Fruit fly (Drosophila melanogaster) whole organism, adult: ENCODE results near the gene C3G.

Experiments used
- CG11617 ChIP-seq: fragments of 200-800 bp; sonication (Bioruptor generic); optimal IDR thresholded peaks from 2 replicates; lab custom pipeline; 2017; ENCODE audit warnings: mild to moderate bottlenecking, missing biosample characterization, missing genetic modification reagents, missing genetic modification characterization
- CG12768 ChIP-seq: fragments of 200-800 bp; sonication (Bioruptor generic); optimal IDR thresholded peaks from 2 replicates; lab custom pipeline; 2017; ENCODE audit warnings: missing biosample characterization, missing genetic modification characterization, mild to moderate bottlenecking, moderate library complexity, missing genetic modification reagents
- CG14711 ChIP-seq: fragments of 200-800 bp; sonication (Bioruptor generic); optimal IDR thresholded peaks from 2 replicates; lab custom pipeline; 2018; ENCODE audit warnings: missing biosample characterization, mild to moderate bottlenecking, missing genetic modification characterization, moderate library complexity
- CG1620 ChIP-seq: fragments of 200-800 bp; sonication (Bioruptor generic); optimal IDR thresholded peaks from 2 replicates; lab custom pipeline; 2016; ENCODE audit warnings: missing biosample characterization, missing genetic modification characterization
- CG33017 ChIP-seq: fragments of 200-800 bp; sonication (Bioruptor generic); optimal IDR thresholded peaks from 2 replicates; lab custom pipeline; 2018; ENCODE audit warnings: missing biosample characterization, mild to moderate bottlenecking, missing genetic modification characterization, moderate library complexity
- CG5204 ChIP-seq: fragments of 200-800 bp; sonication (Bioruptor generic); optimal IDR thresholded peaks from 2 replicates; lab custom pipeline; 2016; ENCODE audit warnings: missing biosample characterization, missing genetic modification characterization
- CG7045 ChIP-seq: fragments of 200-800 bp; sonication (Bioruptor generic); optimal IDR thresholded peaks from 2 replicates; lab custom pipeline; 2017; ENCODE audit warnings: missing biosample characterization, mild to moderate bottlenecking, missing genetic modification characterization
- CG7101 ChIP-seq: fragments of 200-800 bp; sonication (Bioruptor generic); optimal IDR thresholded peaks from 2 replicates; lab custom pipeline; 2018; ENCODE audit warnings: missing biosample characterization, mild to moderate bottlenecking, missing genetic modification characterization, moderate library complexity
- Clk ChIP-seq: fragments of 200-800 bp; sonication (Bioruptor generic); optimal IDR thresholded peaks from 2 replicates; lab custom pipeline; 2017; ENCODE audit warnings: missing biosample characterization, missing genetic modification characterization
- Crg-1 ChIP-seq: fragments of 200-800 bp; sonication (Bioruptor generic); optimal IDR thresholded peaks from 2 replicates; lab custom pipeline; 2016; ENCODE audit warnings: missing biosample characterization, missing genetic modification characterization
- Hr96 ChIP-seq: fragments of 200-800 bp; sonication (Bioruptor generic); optimal IDR thresholded peaks from 2 replicates; lab custom pipeline; 2016; ENCODE audit warnings: missing biosample characterization, missing genetic modification characterization
- Mnt ChIP-seq: fragments of 200-800 bp; sonication (Bioruptor generic); optimal IDR thresholded peaks from 2 replicates; lab custom pipeline; 2016; ENCODE audit warnings: missing biosample characterization, mild to moderate bottlenecking, missing genetic modification characterization
- bab1 ChIP-seq: fragments of 200-800 bp; sonication (Bioruptor generic); optimal IDR thresholded peaks from 3 replicates; lab custom pipeline; 2019; ENCODE audit warnings: missing biosample characterization, mild to moderate bottlenecking, missing genetic modification characterization, moderate library complexity
- cic ChIP-seq: fragments of 200-800 bp; sonication (Bioruptor generic); optimal IDR thresholded peaks from 2 replicates; lab custom pipeline; 2017; ENCODE audit warnings: missing biosample characterization, mild to moderate bottlenecking, missing genetic modification characterization, moderate library complexity
- cnc ChIP-seq, 2 experiments: fragments of >200 bp; optimal IDR thresholded peaks; 2 replicates each; lab custom pipeline; 2017
- kay ChIP-seq: fragments of 200-800 bp; sonication (Bioruptor generic); peaks from one replicate; lab custom pipeline; 2016; ENCODE audit warnings: missing biosample characterization, missing genetic modification characterization, borderline replicate concordance
- ovo ChIP-seq: fragments of 200-800 bp; sonication (Bioruptor generic); optimal IDR thresholded peaks from 2 replicates; lab custom pipeline; 2016; ENCODE audit warnings: missing biosample characterization, missing genetic modification characterization
- pad ChIP-seq: fragments of 200-800 bp; sonication (Bioruptor generic); optimal IDR thresholded peaks from 3 replicates; lab custom pipeline; 2017; ENCODE audit warnings: missing biosample characterization, missing genetic modification characterization, mild to moderate bottlenecking, moderate library complexity, missing genetic modification reagents
- tj ChIP-seq: fragments of 200-800 bp; sonication (Bioruptor generic); optimal IDR thresholded peaks from 3 replicates; lab custom pipeline; 2017; ENCODE audit warnings: missing biosample characterization, mild to moderate bottlenecking, missing genetic modification characterization, moderate library complexity
- toe ChIP-seq: fragments of 200-800 bp; sonication (Bioruptor generic); optimal IDR thresholded peaks from 2 replicates; lab custom pipeline; 2016; ENCODE audit warnings: missing biosample characterization, missing genetic modification characterization

C3G gene

DNA sequence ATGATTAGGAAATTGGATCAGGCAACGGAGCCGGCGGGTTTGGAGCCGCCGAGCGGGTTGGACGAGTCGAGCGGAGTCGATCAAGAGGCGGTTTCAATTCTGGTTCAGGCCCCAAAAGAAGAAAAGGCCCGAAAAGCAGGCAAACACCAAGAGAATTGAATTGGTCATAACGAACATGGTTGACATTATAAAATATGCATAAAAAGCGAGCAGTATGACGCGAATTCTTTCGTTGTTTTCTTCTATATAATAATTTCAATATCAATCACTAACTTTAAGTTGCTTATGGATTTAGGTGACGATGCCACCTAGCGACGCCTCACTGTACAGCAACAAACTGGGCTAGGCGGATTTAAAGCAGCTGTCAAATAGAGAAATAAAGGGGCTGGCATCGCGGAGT, 10.5 kb downstream of the C3G start:
- TF ChIP-seq pad (GFP tag; lab: Kevin White, UChicago) (no peak), Mnt (GFP tag; lab: Kevin White, UChicago) (no peak), CG33017 (tag; lab: Kevin White, UChicago) (no peak), kay (GFP tag; lab: Kevin White, UChicago) (no peak), CG7045 (GFP tag; lab: Kevin White, UChicago) (no peak), Crg-1 (no peak), tj (GFP tag; lab: Kevin White, UChicago) (no peak), Clk (GFP tag; lab: Kevin White, UChicago) (no peak), ovo (GFP tag; lab: Kevin White, UChicago) (no peak), CG5204 (GFP tag; lab: Kevin White, UChicago) (no peak), CG7101 (tag; lab: Kevin White, UChicago) (no peak), toe (GFP tag; lab: Kevin White, UChicago) (no peak), CG14711 (tag; lab: Kevin White, UChicago) (no peak), cic (GFP tag; lab: Kevin White, UChicago) (no peak), cnc (optimal IDR thresholded peaks at IDR 0.05; lab: Kevin White, UChicago) (no peak)

DNA sequence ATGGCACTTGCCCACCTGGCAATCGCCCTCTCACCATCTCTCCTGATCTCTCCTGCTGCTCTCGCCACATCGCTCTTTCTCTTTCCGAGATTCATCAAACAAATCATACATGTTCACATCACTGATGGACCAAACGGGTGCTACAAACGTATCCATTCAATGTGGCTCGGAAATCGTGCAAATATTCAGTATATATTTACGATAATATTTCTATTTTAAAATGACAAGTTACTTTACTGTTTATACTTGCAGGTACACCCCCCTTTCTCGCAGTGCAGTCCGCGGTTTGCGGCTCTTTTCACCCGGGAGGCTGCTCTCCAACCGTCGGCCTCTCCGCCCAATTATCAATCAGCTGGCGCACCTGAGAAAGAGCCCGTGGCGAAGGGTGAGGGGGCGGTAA, 11.9 kb downstream of the C3G start:
- TF ChIP-seq bab1 (GFP tag; lab: Kevin White, UChicago) (no peak), CG33017 (tag; lab: Kevin White, UChicago) (peak; percentile 31), Crg-1 (no peak), CG14711 (tag; lab: Kevin White, UChicago) (peak; percentile 17), CG7045 (GFP tag; lab: Kevin White, UChicago) (peak; percentile 6), CG7101 (tag; lab: Kevin White, UChicago) (peak; percentile 53)

DNA sequence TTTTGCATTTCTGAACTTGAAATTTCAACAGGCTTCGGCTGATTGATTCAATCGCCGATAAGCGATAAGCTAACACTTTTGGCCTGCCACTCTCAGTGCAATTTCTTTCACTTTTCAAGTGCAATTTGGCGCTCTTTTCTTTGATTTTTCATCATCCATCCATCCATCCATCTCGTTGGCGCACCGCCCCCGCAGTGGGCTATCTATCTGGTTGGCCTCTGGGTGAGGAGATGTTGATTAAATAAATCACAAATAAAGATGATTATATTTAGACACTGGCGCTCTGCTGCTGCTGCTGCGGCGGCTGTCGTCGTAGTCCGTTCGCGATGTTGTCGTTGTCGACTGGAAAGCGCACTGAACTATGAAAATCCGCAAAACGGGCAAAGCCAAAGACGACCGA, 12.4 kb downstream of the C3G start:
- TF ChIP-seq Hr96 (GFP tag; lab: Kevin White, UChicago) (no peak), cic (GFP tag; lab: Kevin White, UChicago) (no peak), CG1620 (GFP tag; lab: Kevin White, UChicago) (no peak), CG7101 (tag; lab: Kevin White, UChicago) (no peak), ovo (GFP tag; lab: Kevin White, UChicago) (no peak), tj (GFP tag; lab: Kevin White, UChicago) (no peak), pad (GFP tag; lab: Kevin White, UChicago) (no peak), CG33017 (tag; lab: Kevin White, UChicago) (no peak), Clk (GFP tag; lab: Kevin White, UChicago) (no peak), CG11617 (GFP tag; lab: Kevin White, UChicago) (no peak), toe (GFP tag; lab: Kevin White, UChicago) (no peak), cnc (optimal IDR thresholded peaks at IDR 0.05; lab: Kevin White, UChicago) (no peak), CG14711 (tag; lab: Kevin White, UChicago) (no peak), kay (GFP tag; lab: Kevin White, UChicago) (no peak)

DNA sequence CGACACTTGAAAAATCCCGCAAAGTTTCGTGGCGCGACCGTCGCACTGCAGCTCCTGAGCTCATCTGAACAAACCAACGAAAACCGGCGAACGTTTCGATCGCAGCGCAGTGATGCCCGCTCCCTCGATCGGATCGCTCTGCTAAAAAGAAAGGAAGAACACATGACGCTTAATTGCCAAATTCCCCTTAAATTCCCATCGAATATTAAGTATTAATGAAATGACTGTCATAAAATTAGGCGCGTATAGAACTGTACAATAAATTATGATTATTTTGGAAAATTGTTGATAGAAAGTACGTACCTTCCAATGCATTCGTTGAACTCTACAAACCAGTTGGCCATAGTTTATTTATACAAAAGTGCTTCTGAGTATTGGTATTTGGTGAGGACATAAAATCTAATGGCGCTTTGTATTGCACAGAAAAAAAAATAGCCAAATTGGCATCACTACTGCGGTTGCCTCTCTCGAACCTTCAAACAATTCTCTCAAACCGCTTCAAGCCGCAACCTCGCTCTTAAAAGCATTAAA, 23.7 kb downstream of the C3G start, which contains the start of gene shf:
Gene shf (minus strand): TSS at position 51 of the 531 bp plus-strand sequence.
- TF ChIP-seq CG11617 (GFP tag; lab: Kevin White, UChicago) (peak; percentile 18), pad (GFP tag; lab: Kevin White, UChicago) (no peak)

DNA sequence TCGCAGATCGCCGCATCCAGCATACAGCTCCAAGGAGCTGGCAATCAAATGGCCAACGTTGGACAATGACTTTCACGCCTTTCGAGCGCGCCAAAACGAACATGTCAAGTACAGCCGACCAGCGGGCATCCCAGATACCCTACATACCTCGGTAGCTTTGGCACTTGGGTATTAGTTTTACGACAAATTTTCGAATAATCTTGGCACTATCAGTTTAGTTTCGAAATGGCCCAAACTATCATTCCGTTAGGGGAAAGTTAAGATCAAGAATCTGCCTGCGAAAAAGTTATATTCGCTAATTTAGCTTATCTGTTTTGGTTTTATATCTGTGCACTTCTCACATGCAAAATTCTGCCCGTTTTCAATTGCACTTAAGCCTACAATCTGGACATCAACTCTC, 24.6 kb downstream of the C3G start:
- TF ChIP-seq CG14711 (tag; lab: Kevin White, UChicago), result no peak

DNA sequence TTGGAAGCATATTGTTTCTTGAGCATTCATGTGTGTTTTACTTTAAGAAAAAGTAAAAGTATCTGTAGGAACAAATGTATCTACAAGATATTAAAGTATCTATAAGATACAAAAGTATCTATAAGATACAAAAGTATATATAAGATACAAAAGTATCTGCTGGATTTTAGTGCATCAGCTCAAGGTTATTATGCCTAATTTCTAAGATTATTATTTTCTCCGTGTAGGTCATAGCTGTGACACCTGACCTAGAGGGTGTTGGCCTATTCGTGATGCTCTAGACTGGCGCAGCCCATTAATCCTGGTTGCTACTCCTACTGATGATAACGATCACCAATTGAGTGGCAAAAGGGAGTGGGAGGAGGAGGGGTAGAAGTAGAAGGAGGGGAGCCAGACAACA, 25.3 kb downstream of the C3G start:
- TF ChIP-seq Crg-1, result no peak
- TF ChIP-seq CG1620 (GFP tag; lab: Kevin White, UChicago), result no peak
- no peak for TF ChIP-seq cnc (optimal IDR thresholded peaks at IDR 0.05; lab: Kevin White, UChicago)
- TF ChIP-seq Clk (GFP tag; lab: Kevin White, UChicago), result no peak
- no peak for TF ChIP-seq kay (GFP tag; lab: Kevin White, UChicago)
- TF ChIP-seq CG11617 (GFP tag; lab: Kevin White, UChicago), result no peak
- no peak for TF ChIP-seq Mnt (GFP tag; lab: Kevin White, UChicago)
- TF ChIP-seq ovo (GFP tag; lab: Kevin White, UChicago), result no peak
- TF ChIP-seq CG33017 (tag; lab: Kevin White, UChicago), result no peak
- no peak for TF ChIP-seq CG7101 (tag; lab: Kevin White, UChicago)
- no peak for TF ChIP-seq toe (GFP tag; lab: Kevin White, UChicago)
- TF ChIP-seq cic (GFP tag; lab: Kevin White, UChicago), result no peak
- TF ChIP-seq pad (GFP tag; lab: Kevin White, UChicago), result no peak
- TF ChIP-seq CG12768 (GFP tag; lab: Kevin White, UChicago), result no peak
- TF ChIP-seq Hr96 (GFP tag; lab: Kevin White, UChicago), result no peak
- no peak for TF ChIP-seq CG14711 (tag; lab: Kevin White, UChicago)
- no peak for TF ChIP-seq CG7045 (GFP tag; lab: Kevin White, UChicago)

DNA sequence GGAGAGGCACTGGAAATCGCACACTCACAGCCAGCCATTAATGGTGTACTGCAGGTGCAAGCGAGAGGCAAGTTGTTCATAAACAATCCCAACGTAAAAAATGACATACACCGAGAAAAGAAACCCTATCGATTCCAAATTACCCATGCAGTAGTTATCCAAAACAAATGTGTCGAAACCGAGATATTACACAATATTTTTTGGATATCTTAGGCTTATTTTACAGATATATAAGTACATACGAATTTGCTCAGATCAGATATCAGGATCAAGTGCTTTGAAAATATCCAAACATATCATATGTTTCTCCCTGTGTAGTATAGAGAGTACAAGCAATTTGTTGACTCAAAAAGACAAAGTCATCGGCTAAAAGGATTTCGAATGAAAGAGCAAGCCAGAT, 26.0 kb downstream of the C3G start:
- TF ChIP-seq toe (GFP tag; lab: Kevin White, UChicago), result no peak
- TF ChIP-seq Crg-1, result no peak
- TF ChIP-seq cic (GFP tag; lab: Kevin White, UChicago), result no peak
- no peak for TF ChIP-seq cnc (optimal IDR thresholded peaks at IDR 0.05; lab: Kevin White, UChicago)
- no peak for TF ChIP-seq CG12768 (GFP tag; lab: Kevin White, UChicago)
- TF ChIP-seq CG7045 (GFP tag; lab: Kevin White, UChicago), result no peak
- no peak for TF ChIP-seq CG11617 (GFP tag; lab: Kevin White, UChicago)
- TF ChIP-seq Clk (GFP tag; lab: Kevin White, UChicago), result no peak
- no peak for TF ChIP-seq kay (GFP tag; lab: Kevin White, UChicago)
- TF ChIP-seq CG14711 (tag; lab: Kevin White, UChicago), result no peak
- TF ChIP-seq Hr96 (GFP tag; lab: Kevin White, UChicago), result no peak
- TF ChIP-seq CG33017 (tag; lab: Kevin White, UChicago), result no peak
- no peak for TF ChIP-seq bab1 (GFP tag; lab: Kevin White, UChicago)
- TF ChIP-seq Mnt (GFP tag; lab: Kevin White, UChicago), result no peak
- TF ChIP-seq pad (GFP tag; lab: Kevin White, UChicago), result no peak
- TF ChIP-seq CG1620 (GFP tag; lab: Kevin White, UChicago), result no peak
- no peak for TF ChIP-seq ovo (GFP tag; lab: Kevin White, UChicago)
- no peak for TF ChIP-seq CG5204 (GFP tag; lab: Kevin White, UChicago)
- TF ChIP-seq tj (GFP tag; lab: Kevin White, UChicago), result no peak
- TF ChIP-seq CG7101 (tag; lab: Kevin White, UChicago), result no peak
